Worm (Caenorhabditis elegans): ENCODE measurements around the gene psmd-9.

The psmd-9 gene

ce11 chrII:6939873-6940272 is 38.0 kb downstream of the psmd-9 start:
- TF ChIP-seq R02D3.7 (tag; optimal IDR thresholded peaks at IDR 0.05) (no peak), nhr-67 (tag; optimal IDR thresholded peaks at IDR 0.05) (no peak), pqm-1 (tag; optimal IDR thresholded peaks at IDR 0.05) (no peak), egl-27 (tag; optimal IDR thresholded peaks at IDR 0.05) (no peak), ceh-28 (tag; optimal IDR thresholded peaks at IDR 0.05) (no peak), lin-39 (tag; optimal IDR thresholded peaks at IDR 0.05) (no peak), nhr-43 (tag; optimal IDR thresholded peaks at IDR 0.05; ENCODE audit: poor library complexity, severe bottlenecking) (no peak), elt-3 (tag; optimal IDR thresholded peaks at IDR 0.05) (no peak), lsy-12 (tag; optimal IDR thresholded peaks at IDR 0.05) (no peak), hmg-11 (tag; optimal IDR thresholded peaks at IDR 0.05) (no peak), mml-1 (tag; optimal IDR thresholded peaks at IDR 0.05) (no peak), fkh-2 (tag; optimal IDR thresholded peaks at IDR 0.05) (no peak), skn-1 (tag; optimal IDR thresholded peaks at IDR 0.05) (no peak), unc-39 (tag; optimal IDR thresholded peaks at IDR 0.05) (no peak), zag-1 (tag; optimal IDR thresholded peaks at IDR 0.05) (no peak)

ce11 chrII:6940726-6941230 is 38.9 kb downstream of the psmd-9 start:
- TF ChIP-seq R02D3.7 (tag; optimal IDR thresholded peaks at IDR 0.05) (no peak), nhr-11 (tag; optimal IDR thresholded peaks at IDR 0.05) (peak; percentile 44), egl-5 (tag; optimal IDR thresholded peaks at IDR 0.05) (peak; percentile 42)

ce11 chrII:6941520-6941919 is 39.6 kb downstream of the psmd-9 start:
- peak; percentile 22 for TF ChIP-seq nhr-11 (tag; optimal IDR thresholded peaks at IDR 0.05)
- TF ChIP-seq nhr-67 (tag; optimal IDR thresholded peaks at IDR 0.05) = no peak
- TF ChIP-seq elt-2 (tag; optimal IDR thresholded peaks at IDR 0.05) = no peak
- no peak for TF ChIP-seq nhr-12 (tag; optimal IDR thresholded peaks at IDR 0.05)
- no peak for TF ChIP-seq ceh-16 (tag; optimal IDR thresholded peaks at IDR 0.05)

- TF ChIP-seq eor-1 (tag; optimal IDR thresholded peaks at IDR 0.05) (no peak), hmg-11 (tag; optimal IDR thresholded peaks at IDR 0.05) (peak; percentile 49), lin-39 (tag; optimal IDR thresholded peaks at IDR 0.05) (peak; percentile 92), pqm-1 (tag; optimal IDR thresholded peaks at IDR 0.05) (peak; percentile 11), sea-2 (GFP tag; optimal IDR thresholded peaks at IDR 0.05) (no peak), elt-1 (tag; optimal IDR thresholded peaks at IDR 0.05) (no peak), elt-2 (tag; optimal IDR thresholded peaks at IDR 0.05) (peak; percentile 70), nfya-1 (tag; optimal IDR thresholded peaks at IDR 0.05; ENCODE audit: insufficient read depth) (peak; percentile 57), nhr-76 (tag; optimal IDR thresholded peaks at IDR 0.05) (no peak)
Observed at ce11 chrII:6943299-6944051, 41.6 kb downstream of the psmd-9 start.

- TF ChIP-seq nhr-77 (tag; optimal IDR thresholded peaks at IDR 0.05) (no peak), zag-1 (tag; optimal IDR thresholded peaks at IDR 0.05) (no peak), fos-1 (tag; optimal IDR thresholded peaks at IDR 0.05) (no peak), tbx-2 (tag; optimal IDR thresholded peaks at IDR 0.05) (peak; percentile 86), nhr-76 (tag; optimal IDR thresholded peaks at IDR 0.05) (no peak), nhr-67 (tag; optimal IDR thresholded peaks at IDR 0.05) (no peak), hmg-11 (tag; optimal IDR thresholded peaks at IDR 0.05) (peak; percentile 100), snpc-4 (tag; optimal IDR thresholded peaks at IDR 0.05) (peak; percentile 96), egl-5 (tag; optimal IDR thresholded peaks at IDR 0.05) (peak; percentile 99), nhr-23 (tag; optimal IDR thresholded peaks at IDR 0.05) (peak; percentile 93), nhr-43 (tag; optimal IDR thresholded peaks at IDR 0.05; ENCODE audit: poor library complexity, severe bottlenecking) (peak; percentile 85), pqm-1 (tag; optimal IDR thresholded peaks at IDR 0.05) (peak; percentile 90), ama-1 (optimal IDR thresholded peaks at IDR 0.05) (no peak), pha-4 (tag; optimal IDR thresholded peaks at IDR 0.05) (peak; percentile 98), mdl-1 (tag; optimal IDR thresholded peaks at IDR 0.05) (peak; percentile 86), nhr-12 (tag; optimal IDR thresholded peaks at IDR 0.05) (no peak), eor-1 (tag; optimal IDR thresholded peaks at IDR 0.05) (no peak), elt-2 (tag; optimal IDR thresholded peaks at IDR 0.05) (peak; percentile 82), aly-2 (tag; optimal IDR thresholded peaks at IDR 0.05) (peak; percentile 42), unc-62 (GFP tag; optimal IDR thresholded peaks at IDR 0.05) (peak; percentile 72), nhr-25 (tag; optimal IDR thresholded peaks at IDR 0.05) (peak; percentile 90), unc-39 (tag; optimal IDR thresholded peaks at IDR 0.05) (no peak), ZK546.5 (tag; optimal IDR thresholded peaks at IDR 0.05) (no peak), sea-2 (GFP tag; optimal IDR thresholded peaks at IDR 0.05) (peak; percentile 73), nhr-28 (tag; optimal IDR thresholded peaks at IDR 0.05) (no peak), mml-1 (tag; optimal IDR thresholded peaks at IDR 0.05) (no peak), elt-3 (tag; optimal IDR thresholded peaks at IDR 0.05) (no peak), ceh-16 (tag; optimal IDR thresholded peaks at IDR 0.05) (no peak), skn-1 (tag; optimal IDR thresholded peaks at IDR 0.05) (peak; percentile 96), fkh-10 (GFP tag; optimal IDR thresholded peaks at IDR 0.05) (peak; percentile 92), daf-12 (tag; optimal IDR thresholded peaks at IDR 0.05) (peak; percentile 54), ztf-11 (tag; optimal IDR thresholded peaks at IDR 0.05) (no peak)
Observed at ce11 chrII:6951250-6951806, 49.4 kb downstream of the psmd-9 start, which contains the start of the genes malt-1 and ceh-38. Gene malt-1 (minus strand): TSS chrII:6951300. Gene ceh-38 (plus strand): TSS chrII:6951526.

Data from whole organism, L3 larva.